Fruit fly (Drosophila melanogaster) whole organism, embryonic: ENCODE measurements around the gene Ptp10D.

Source experiments
- Abd-B ChIP-seq: fragments of 200-800 bp; sonication (Bioruptor generic); optimal IDR thresholded peaks from 2 replicates; lab custom pipeline; 2018; ENCODE audit warnings: missing biosample characterization, mild to moderate bottlenecking, missing genetic modification characterization, moderate library complexity
- Bdp1 ChIP-seq: fragments of 200-800 bp; sonication (Bioruptor generic); optimal IDR thresholded peaks from 3 replicates; lab custom pipeline; 2016; ENCODE audit warnings: missing biosample characterization, missing genetic modification characterization
- CG10543 ChIP-seq: fragments of 200-800 bp; sonication (Bioruptor generic); optimal IDR thresholded peaks from 3 replicates; lab custom pipeline; 2017; ENCODE audit warnings: missing biosample characterization, mild to moderate bottlenecking, missing genetic modification characterization, moderate library complexity
- CG12071 ChIP-seq: fragments of 200-800 bp; sonication (Bioruptor generic); optimal IDR thresholded peaks from 3 replicates; lab custom pipeline; 2018; ENCODE audit warnings: missing biosample characterization, mild to moderate bottlenecking, missing genetic modification characterization
- CG12104 ChIP-seq: fragments of 200-800 bp; sonication (Bioruptor generic); optimal IDR thresholded peaks from 3 replicates; lab custom pipeline; 2016; ENCODE audit warnings: missing biosample characterization, missing genetic modification characterization
- CG1233 ChIP-seq: fragments of 200-800 bp; sonication (Bioruptor generic); optimal IDR thresholded peaks from 4 replicates; lab custom pipeline; 2018; ENCODE audit warnings: missing biosample characterization, mild to moderate bottlenecking, missing genetic modification characterization
- CG14050 ChIP-seq: fragments of 200-800 bp; sonication (Bioruptor generic); IDR thresholded peaks from 3 replicates; pipeline ENCODE4 v1.3.6; 2022; ENCODE audit warnings: missing biosample characterization, missing genetic modification characterization
- CG1603 ChIP-seq: fragments of 200-800 bp; sonication (Bioruptor generic); optimal IDR thresholded peaks from 2 replicates; lab custom pipeline; 2019; ENCODE audit warnings: missing biosample characterization, mild to moderate bottlenecking, missing genetic modification characterization, moderate library complexity
- CG16863 ChIP-seq: fragments of 200-800 bp; sonication (Bioruptor generic); optimal IDR thresholded peaks from 3 replicates; lab custom pipeline; 2016; ENCODE audit warnings: missing biosample characterization, missing genetic modification characterization
- CG17385 ChIP-seq: fragments of 200-800 bp; sonication (Bioruptor generic); optimal IDR thresholded peaks from 3 replicates; lab custom pipeline; 2018; ENCODE audit warnings: missing biosample characterization, mild to moderate bottlenecking, missing genetic modification characterization
- CG1792 ChIP-seq: fragments of 200-800 bp; sonication (Bioruptor generic); optimal IDR thresholded peaks from 2 replicates; lab custom pipeline; 2016; ENCODE audit warnings: missing biosample characterization, missing genetic modification characterization
- CG18764 ChIP-seq: fragments of 200-800 bp; sonication (Bioruptor generic); optimal IDR thresholded peaks from 3 replicates; lab custom pipeline; 2016; ENCODE audit warnings: missing biosample characterization, missing genetic modification characterization
- CG2889 ChIP-seq: fragments of 200-800 bp; sonication (Bioruptor generic); IDR thresholded peaks from 3 replicates; pipeline ENCODE4 v1.3.6; 2022; ENCODE audit warnings: missing biosample characterization, missing genetic modification characterization
- CG3065 ChIP-seq: fragments of 200-800 bp; sonication (Bioruptor generic); optimal IDR thresholded peaks from 2 replicates; lab custom pipeline; 2016; ENCODE audit warnings: missing biosample characterization, missing genetic modification characterization
- CG31441 ChIP-seq: fragments of 200-800 bp; sonication (Bioruptor generic); IDR thresholded peaks from 2 replicates; pipeline ENCODE4 v1.3.6; 2022; ENCODE audit warnings: missing biosample characterization, missing genetic modification characterization
- CG33213 ChIP-seq: fragments of 200-800 bp; sonication (Bioruptor generic); optimal IDR thresholded peaks from 3 replicates; lab custom pipeline; 2016; ENCODE audit warnings: missing biosample characterization, missing genetic modification characterization
- CG43689 ChIP-seq: fragments of 200-800 bp; sonication (Bioruptor generic); IDR thresholded peaks from 2 replicates; pipeline ENCODE4 v1.3.6; 2022; ENCODE audit warnings: missing biosample characterization, missing genetic modification characterization
- CG6689 ChIP-seq: fragments of 200-800 bp; sonication (Bioruptor generic); IDR thresholded peaks from 2 replicates; pipeline ENCODE4 v1.3.6; 2022; ENCODE audit warnings: missing biosample characterization, missing genetic modification characterization
- CG9609 ChIP-seq: fragments of 200-800 bp; sonication (Bioruptor generic); optimal IDR thresholded peaks from 3 replicates; lab custom pipeline; 2016; ENCODE audit warnings: missing biosample characterization, missing genetic modification characterization
- CG9797 ChIP-seq: fragments of 200-800 bp; sonication (Bioruptor generic); optimal IDR thresholded peaks from 3 replicates; lab custom pipeline; 2018; ENCODE audit warnings: missing biosample characterization, mild to moderate bottlenecking, missing genetic modification characterization
- Dll ChIP-seq: fragments of 200-800 bp; sonication (Bioruptor generic); IDR thresholded peaks from 4 replicates; pipeline ENCODE4 v1.3.6; 2022; ENCODE audit warnings: missing biosample characterization, missing genetic modification characterization; ENCODE audit not compliant: partially characterized antibody
- Ets65A ChIP-seq: fragments of 200-800 bp; sonication (Bioruptor generic); peaks from one replicate; lab custom pipeline; 2016; ENCODE audit warnings: missing biosample characterization, missing genetic modification characterization
- Fer3 ChIP-seq: fragments of 200-800 bp; sonication (Bioruptor generic); optimal IDR thresholded peaks from 2 replicates; lab custom pipeline; 2018; ENCODE audit warnings: missing biosample characterization, mild to moderate bottlenecking, missing genetic modification characterization, moderate library complexity
- HHEX ChIP-seq: fragments of 200-800 bp; sonication (Bioruptor generic); optimal IDR thresholded peaks from 3 replicates; lab custom pipeline; 2017; ENCODE audit warnings: missing biosample characterization, mild to moderate bottlenecking, missing genetic modification characterization, missing genetic modification reagents
- Max ChIP-seq: fragments of 200-800 bp; sonication (Bioruptor generic); optimal IDR thresholded peaks from 2 replicates; lab custom pipeline; 2016; ENCODE audit warnings: missing biosample characterization, mild to moderate bottlenecking, missing genetic modification characterization
- Neu2 ChIP-seq: fragments of 200-800 bp; sonication (Bioruptor generic); optimal IDR thresholded peaks from 3 replicates; lab custom pipeline; 2016; ENCODE audit warnings: missing biosample characterization, missing genetic modification characterization, borderline replicate concordance
- Nf-YB ChIP-seq: fragments of 200-800 bp; sonication (Bioruptor generic); optimal IDR thresholded peaks from 3 replicates; lab custom pipeline; 2019; ENCODE audit warnings: missing biosample characterization, mild to moderate bottlenecking, missing genetic modification characterization, moderate library complexity
- PHDP ChIP-seq: fragments of 200-800 bp; sonication (Bioruptor generic); optimal IDR thresholded peaks from 3 replicates; lab custom pipeline; 2018; ENCODE audit warnings: missing biosample characterization, mild to moderate bottlenecking, missing genetic modification characterization, moderate library complexity
- Usf ChIP-seq: fragments of 200-800 bp; sonication (Bioruptor generic); optimal IDR thresholded peaks from 2 replicates; lab custom pipeline; 2017; ENCODE audit warnings: missing genotype, missing biosample characterization, missing genetic modification characterization
- abd-A ChIP-seq: fragments of 200-800 bp; sonication (Bioruptor generic); optimal IDR thresholded peaks from 3 replicates; lab custom pipeline; 2019; ENCODE audit warnings: missing biosample characterization, mild to moderate bottlenecking, missing genetic modification characterization, moderate library complexity
- bcd ChIP-seq: fragments of 200-800 bp; sonication (Bioruptor generic); optimal IDR thresholded peaks from 2 replicates; lab custom pipeline; 2017; ENCODE audit warnings: missing biosample characterization, mild to moderate bottlenecking, missing genetic modification characterization
- chinmo ChIP-seq: fragments of 200-800 bp; sonication (Bioruptor generic); IDR thresholded peaks from 4 replicates; pipeline ENCODE4 v1.3.6; 2022; ENCODE audit warnings: missing biosample characterization, missing genetic modification characterization; ENCODE audit not compliant: partially characterized antibody
- chm ChIP-seq: fragments of 200-800 bp; sonication (Bioruptor generic); IDR thresholded peaks from 2 replicates; pipeline ENCODE4 v1.3.6; 2022; ENCODE audit warnings: missing biosample characterization, missing genetic modification characterization
- disco-r ChIP-seq: fragments of 200-800 bp; sonication (Bioruptor generic); optimal IDR thresholded peaks from 2 replicates; lab custom pipeline; 2016; ENCODE audit warnings: missing biosample characterization, missing genetic modification characterization
- emc ChIP-seq: fragments of 200-800 bp; sonication (Bioruptor generic); optimal IDR thresholded peaks from 2 replicates; lab custom pipeline; 2016; ENCODE audit warnings: missing biosample characterization, missing genetic modification characterization
- gcm ChIP-seq: fragments of 200-800 bp; sonication (Bioruptor generic); optimal IDR thresholded peaks from 2 replicates; lab custom pipeline; 2019; ENCODE audit warnings: missing biosample characterization, mild to moderate bottlenecking, missing genetic modification characterization, moderate library complexity
- gsb ChIP-seq: fragments of 200-800 bp; sonication (Bioruptor generic); IDR thresholded peaks from 2 replicates; pipeline ENCODE4 v1.3.6; 2022; ENCODE audit warnings: missing biosample characterization, missing genetic modification characterization
- lilli ChIP-seq: fragments of 200-800 bp; sonication (Bioruptor generic); optimal IDR thresholded peaks from 3 replicates; lab custom pipeline; 2016; ENCODE audit warnings: missing biosample characterization, missing genetic modification characterization
- pb ChIP-seq: fragments of 200-800 bp; sonication (Bioruptor generic); optimal IDR thresholded peaks from 3 replicates; lab custom pipeline; 2016; ENCODE audit warnings: missing biosample characterization, missing genetic modification characterization
- pum ChIP-seq: fragments of 200-800 bp; sonication (Bioruptor generic); optimal IDR thresholded peaks from 2 replicates; lab custom pipeline; 2016; ENCODE audit warnings: missing biosample characterization, missing genetic modification characterization
- sc ChIP-seq, 3 experiments: fragments of >200 bp in 2 of 3; fragments of 200-800 bp in 1 of 3; sonication (Bioruptor generic) in 1 of 3; optimal IDR thresholded peaks; 2 replicates in 2 of 3; 3 replicates in 1 of 3; lab custom pipeline; 2017; ENCODE audit warnings: mild to moderate bottlenecking in 1 of 3, missing biosample characterization in 1 of 3, missing genetic modification characterization in 1 of 3, missing genetic modification reagents in 1 of 3
- sima ChIP-seq: fragments of 200-800 bp; sonication (Bioruptor generic); optimal IDR thresholded peaks from 2 replicates; lab custom pipeline; 2016; ENCODE audit warnings: missing biosample characterization, missing genetic modification characterization
- sr ChIP-seq: fragments of 200-800 bp; sonication (Bioruptor generic); IDR thresholded peaks from 3 replicates; pipeline ENCODE4 v1.3.6; 2022; ENCODE audit warnings: missing biosample characterization, missing genetic modification characterization
- stwl ChIP-seq: fragments of 200-800 bp; sonication (Bioruptor generic); optimal IDR thresholded peaks from 3 replicates; lab custom pipeline; 2018; ENCODE audit warnings: missing biosample characterization, mild to moderate bottlenecking, missing genetic modification characterization, moderate library complexity
- tll ChIP-seq, 2 experiments: fragments of 200-800 bp in 1 of 2; fragments of >200 bp in 1 of 2; sonication (Bioruptor generic) in 1 of 2; optimal IDR thresholded peaks; 2 replicates each; lab custom pipeline; 2017 to 2019; ENCODE audit warnings: missing biosample characterization in 2 of 2, missing genetic modification characterization in 2 of 2, mild to moderate bottlenecking in 1 of 2, moderate library complexity in 1 of 2
- tx ChIP-seq: fragments of 200-800 bp; sonication (Bioruptor generic); optimal IDR thresholded peaks from 2 replicates; lab custom pipeline; 2016; ENCODE audit warnings: missing biosample characterization, missing genetic modification characterization
- usp ChIP-seq: fragments of >200 bp; optimal IDR thresholded peaks from 2 replicates; lab custom pipeline; 2017; ENCODE audit warnings: missing biosample characterization, missing genetic modification characterization
- wek ChIP-seq: fragments of 200-800 bp; sonication (Bioruptor generic); optimal IDR thresholded peaks from 3 replicates; lab custom pipeline; 2018; ENCODE audit warnings: missing biosample characterization, mild to moderate bottlenecking, missing genetic modification characterization, moderate library complexity

The Ptp10D gene

DNA sequence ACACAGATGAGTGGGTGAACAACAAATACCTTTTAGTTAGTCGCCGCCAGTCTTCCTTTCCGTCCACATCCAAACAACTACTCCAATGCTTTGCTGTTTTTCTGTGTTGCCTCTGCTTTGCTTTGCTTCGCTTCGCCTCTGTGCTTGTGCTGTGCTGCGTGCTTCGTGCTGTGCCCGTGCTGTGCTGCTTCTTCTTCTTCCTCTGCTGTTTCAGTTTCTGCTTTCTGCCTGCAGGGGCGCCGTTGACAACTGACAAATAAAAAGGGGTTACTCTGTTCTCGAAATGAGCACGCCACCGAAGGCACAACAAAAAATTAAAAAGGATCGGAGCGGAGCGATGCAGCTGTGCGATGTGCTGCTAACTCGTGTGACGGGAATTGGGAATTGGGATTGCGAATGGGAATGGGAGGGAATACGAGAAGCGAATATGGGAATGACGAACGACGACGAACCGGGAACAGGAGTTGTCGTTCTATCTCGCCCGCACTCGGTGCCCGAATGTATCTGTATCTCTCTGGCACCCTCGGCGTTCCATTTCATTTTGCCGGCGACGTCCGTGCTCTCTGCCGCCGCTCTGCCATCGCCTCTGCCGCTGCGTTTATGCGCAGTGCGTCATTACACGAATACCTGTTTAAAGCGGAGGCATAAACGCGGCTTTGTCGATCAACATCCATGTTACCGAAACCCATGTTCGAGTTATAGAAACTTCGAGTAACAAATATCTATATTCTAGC, 92.9 kb downstream of the Ptp10D start (continued):
- TF ChIP-seq CG6689 (GFP tag; lab: Robert Waterston, UW) (peak; percentile 61), CG18764 (GFP tag; lab: Kevin White, UChicago) (no peak), CG43689 (GFP tag; lab: Robert Waterston, UW) (no peak), CG14050 (GFP tag; lab: Robert Waterston, UW) (peak; percentile 38; the same call in 1 of the 3 replicates), sc (optimal IDR thresholded peaks at IDR 0.05; lab: Kevin White, UChicago) (no peak), sc (GFP tag; optimal IDR thresholded peaks at IDR 0.05; lab: Kevin White, UChicago) (peak; percentile 33), PHDP (tag; lab: Kevin White, UChicago) (peak; percentile 68), CG1233 (peak; percentile 56), disco-r (GFP tag; lab: Kevin White, UChicago) (peak; percentile 52), Dll (peak; percentile 34; the same call in 2 of the 4 replicates), Ets65A (GFP tag; lab: Kevin White, UChicago) (peak; percentile 97), bcd (GFP tag; lab: Kevin White, UChicago) (peak; percentile 78), Nf-YB (peak; percentile 54), CG12104 (GFP tag; lab: Kevin White, UChicago) (no peak), emc (GFP tag; lab: Kevin White, UChicago) (peak; percentile 46), lilli (GFP tag; lab: Kevin White, UChicago) (peak; percentile 50), CG33213 (GFP tag; lab: Kevin White, UChicago) (peak; percentile 11), sima (GFP tag; lab: Kevin White, UChicago) (no peak), chm (GFP tag; lab: Robert Waterston, UW) (peak; percentile 42; the same call in 1 of the 2 replicates), CG31441 (GFP tag; lab: Robert Waterston, UW) (peak; percentile 63; the same call in 1 of the 2 replicates), chinmo (GFP tag; lab: Robert Waterston, UW) (0 out of 4 replicates have a peak, but pooled peaks have one; percentile 65), CG10543 (GFP tag; lab: Kevin White, UChicago) (peak; percentile 73), Usf (GFP tag; lab: Kevin White, UChicago) (peak; percentile 2), abd-A (tag; lab: Kevin White, UChicago) (peak; percentile 22), usp (no peak), CG1792 (peak; percentile 44), tx (peak; percentile 60), CG16863 (GFP tag; lab: Kevin White, UChicago) (peak; percentile 68), gcm (GFP tag; lab: Kevin White, UChicago) (peak; percentile 13), CG2889 (0 out of 3 replicates have a peak, but pooled peaks have one; percentile 23), CG17385 (GFP tag; lab: Kevin White, UChicago) (peak; percentile 98), CG12071 (peak; percentile 64), Neu2 (peak; percentile 3), pum (peak; percentile 63), CG3065 (GFP tag; lab: Kevin White, UChicago) (no peak), wek (GFP tag; lab: Kevin White, UChicago) (peak; percentile 58), HHEX (GFP tag; lab: Kevin White, UChicago) (peak; percentile 70), sr (GFP tag; lab: Robert Waterston, UW) (no peak), Abd-B (GFP tag; lab: Kevin White, UChicago) (peak; percentile 60), gsb (GFP tag; lab: Robert Waterston, UW) (no peak), CG9609 (peak; percentile 59), Fer3 (tag; lab: Kevin White, UChicago) (peak; percentile 64), CG1603 (peak; percentile 66), pb (peak; percentile 73), Max (GFP tag; lab: Kevin White, UChicago) (no peak), Bdp1 (GFP tag; lab: Kevin White, UChicago) (no peak), stwl (tag; lab: Kevin White, UChicago) (no peak), CG9797 (GFP tag; lab: Kevin White, UChicago) (peak; percentile 3), tll (GFP tag; optimal IDR thresholded peaks at IDR 0.05; lab: Kevin White, UChicago) (no peak)
